Fruit fly (Drosophila melanogaster) whole organism, prepupa: ENCODE results near the gene CG46307.

ENCODE experiments used
- Blimp-1 ChIP-seq: fragments of 200-800 bp; sonication (Bioruptor generic); optimal IDR thresholded peaks from 3 replicates; lab custom pipeline; 2017; ENCODE audit warnings: missing biosample characterization, missing genetic modification characterization, mild to moderate bottlenecking, moderate library complexity, missing genetic modification reagents
- CG32006 ChIP-seq: fragments of 200-800 bp; sonication (Bioruptor generic); optimal IDR thresholded peaks from 3 replicates; lab custom pipeline; 2017; ENCODE audit warnings: missing biosample characterization, mild to moderate bottlenecking, missing genetic modification characterization
- Gug ChIP-seq: fragments of 200-800 bp; sonication (Bioruptor generic); IDR thresholded peaks from 2 replicates; pipeline ENCODE4 v1.3.6; 2022; ENCODE audit warnings: missing biosample characterization, missing genetic modification characterization
- Lpt ChIP-seq: fragments of 200-800 bp; sonication (Bioruptor generic); optimal IDR thresholded peaks from 3 replicates; lab custom pipeline; 2016; ENCODE audit warnings: missing biosample characterization, missing genetic modification characterization
- OdsH ChIP-seq: fragments of 200-800 bp; sonication (Bioruptor generic); optimal IDR thresholded peaks from 3 replicates; lab custom pipeline; 2016; ENCODE audit warnings: missing biosample characterization, missing genetic modification characterization
- dac ChIP-seq: fragments of 200-800 bp; sonication (Bioruptor generic); optimal IDR thresholded peaks from 2 replicates; lab custom pipeline; 2017; ENCODE audit warnings: missing biosample characterization, mild to moderate bottlenecking, missing genetic modification characterization
- eg ChIP-seq: fragments of 200-800 bp; sonication (Bioruptor generic); IDR thresholded peaks from 3 replicates; pipeline ENCODE4 v1.3.6; 2022; ENCODE audit warnings: missing biosample characterization, missing genetic modification characterization
- fd85E ChIP-seq: fragments of 200-800 bp; sonication (Bioruptor generic); optimal IDR thresholded peaks from 3 replicates; lab custom pipeline; 2016; ENCODE audit warnings: missing biosample characterization, missing genetic modification characterization

DNA sequence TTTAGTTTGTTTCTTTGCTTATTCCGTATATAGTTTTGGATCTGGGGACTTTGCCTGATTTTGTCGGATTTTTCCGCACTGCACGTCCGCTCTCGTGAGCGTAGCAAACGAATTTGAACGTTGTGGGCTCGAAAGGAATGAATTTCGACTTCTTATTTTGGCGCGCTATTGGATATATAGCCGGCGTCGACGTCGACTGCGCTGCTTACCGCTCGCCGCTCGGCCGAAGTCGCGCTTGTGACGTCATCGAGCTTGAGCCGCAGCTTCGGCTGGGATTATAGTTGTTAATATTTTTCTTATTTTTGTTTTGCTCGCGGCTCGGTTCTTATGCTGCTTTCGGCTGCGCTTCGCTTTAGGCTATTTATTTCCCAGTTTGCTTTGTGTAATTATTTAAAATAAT, 34.6 kb upstream of the CG46307 start:
- no peak for TF ChIP-seq Blimp-1 (GFP tag; lab: Kevin White, UChicago)
- TF ChIP-seq CG32006 (GFP tag; lab: Kevin White, UChicago): no peak
- no peak for TF ChIP-seq Lpt (GFP tag; lab: Kevin White, UChicago)
- TF ChIP-seq eg (GFP tag; lab: Robert Waterston, UW): no peak
- no peak for TF ChIP-seq fd85E
- no peak for TF ChIP-seq Gug (GFP tag; lab: Robert Waterston, UW)
- TF ChIP-seq dac: no peak
- TF ChIP-seq OdsH (GFP tag; lab: Kevin White, UChicago): no peak
